Fruit fly (Drosophila melanogaster) whole organism: ENCODE data around the gene CG31111.

ENCODE experiments used
- CG8478 ChIP-seq: fragments of >200 bp; optimal IDR thresholded peaks from 2 replicates; lab custom pipeline; 2018; ENCODE audit warnings: inconsistent platforms
- EcR ChIP-seq, 2 experiments: fragments of >200 bp; optimal IDR thresholded peaks; 2 replicates each; lab custom pipeline; 2017; ENCODE audit warnings: missing biosample characterization in 2 of 2, missing genetic modification characterization in 2 of 2, missing genetic modification reagents in 2 of 2
- pan ChIP-seq: fragments of >200 bp; optimal IDR thresholded peaks from 2 replicates; lab custom pipeline; 2017
- usp ChIP-seq: fragments of >200 bp; optimal IDR thresholded peaks from 2 replicates; lab custom pipeline; 2017; ENCODE audit warnings: missing biosample characterization, missing genetic modification characterization, mixed read lengths

The CG31111 gene

dm6 chr3R:25009745-25010446, 46.1 kb downstream of the CG31111 start:
- TF ChIP-seq pan (lab: Kevin White, UChicago) (no peak), usp (GFP tag; lab: Kevin White, UChicago) (no peak), EcR (GFP tag; optimal IDR thresholded peaks at IDR 0.05; lab: Kevin White, UChicago) (peak in 1 of 2 experiments; percentile 90)

- no peak for TF ChIP-seq CG8478 (lab: Kevin White, UChicago)
Observed at dm6 chr3R:25005748-25006147, 50.2 kb downstream of the CG31111 start.
